Fruit fly (Drosophila melanogaster) whole organism, embryonic: ENCODE measurements around the gene LanB1.

Experiments
- Bteb2 ChIP-seq: fragments of 200-800 bp; sonication (Bioruptor generic); optimal IDR thresholded peaks from 2 replicates; lab custom pipeline; 2016; ENCODE audit warnings: missing biosample characterization, missing genetic modification characterization
- CG4820 ChIP-seq: fragments of 200-800 bp; sonication (Bioruptor generic); optimal IDR thresholded peaks from 3 replicates; lab custom pipeline; 2016; ENCODE audit warnings: missing biosample characterization, missing genetic modification characterization
- CG8478 ChIP-seq: fragments of >200 bp; optimal IDR thresholded peaks from 2 replicates; lab custom pipeline; 2018
- Dll ChIP-seq: fragments of 200-800 bp; sonication (Bioruptor generic); IDR thresholded peaks from 4 replicates; pipeline ENCODE4 v1.3.6; 2022; ENCODE audit warnings: missing biosample characterization, missing genetic modification characterization; ENCODE audit not compliant: partially characterized antibody
- crol ChIP-seq: fragments of 200-800 bp; sonication (Bioruptor generic); IDR thresholded peaks from 2 replicates; pipeline ENCODE4 v1.3.6; 2022; ENCODE audit warnings: missing biosample characterization, missing genetic modification characterization
- ranshi ChIP-seq: fragments of 200-800 bp; sonication (Bioruptor generic); IDR thresholded peaks from 2 replicates; pipeline ENCODE4 v1.3.6; 2022; ENCODE audit warnings: missing biosample characterization, missing genetic modification characterization
- so ChIP-seq: fragments of 200-800 bp; sonication (Bioruptor generic); IDR thresholded peaks from 3 replicates; pipeline ENCODE4 v1.3.6; 2022; ENCODE audit warnings: missing biosample characterization, missing genetic modification characterization

DNA sequence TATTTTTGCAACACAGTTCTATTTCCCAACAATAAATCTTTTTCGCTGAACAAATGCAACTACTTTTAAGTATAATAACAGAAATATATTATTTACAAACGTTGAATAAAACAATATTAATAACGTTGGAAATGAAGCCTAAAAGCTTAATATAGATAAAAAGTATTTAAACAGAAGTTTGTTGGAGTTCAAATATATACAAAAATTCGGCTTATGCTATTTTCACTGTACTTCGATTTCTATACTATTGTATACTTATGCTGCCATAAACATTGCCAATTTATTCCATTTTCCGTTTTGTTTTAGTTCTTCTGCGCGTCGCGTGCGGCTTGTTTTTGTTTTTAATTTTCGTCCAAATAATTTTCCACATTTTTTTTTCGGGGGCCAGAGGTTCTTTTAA lies 9.6 kb downstream of the LanB1 start, which contains the start of gene CG7115:
- no peak for TF ChIP-seq Bteb2 (GFP tag; lab: Kevin White, UChicago)
- TF ChIP-seq CG8478 (lab: Kevin White, UChicago): no peak
- no peak for TF ChIP-seq CG4820
- TF ChIP-seq crol (GFP tag; lab: Robert Waterston, UW): no peak
- no peak for TF ChIP-seq Dll (GFP tag; lab: Robert Waterston, UW)
- no peak for TF ChIP-seq ranshi (GFP tag; lab: Robert Waterston, UW)
- TF ChIP-seq so (GFP tag; lab: Robert Waterston, UW): no peak
